Fruit fly (Drosophila melanogaster): ENCODE results near the gene CG13926.
A peak's percentile ranks its signal among the peaks of the same experiment; 100 is the strongest.

The CG13926 gene

DNA sequence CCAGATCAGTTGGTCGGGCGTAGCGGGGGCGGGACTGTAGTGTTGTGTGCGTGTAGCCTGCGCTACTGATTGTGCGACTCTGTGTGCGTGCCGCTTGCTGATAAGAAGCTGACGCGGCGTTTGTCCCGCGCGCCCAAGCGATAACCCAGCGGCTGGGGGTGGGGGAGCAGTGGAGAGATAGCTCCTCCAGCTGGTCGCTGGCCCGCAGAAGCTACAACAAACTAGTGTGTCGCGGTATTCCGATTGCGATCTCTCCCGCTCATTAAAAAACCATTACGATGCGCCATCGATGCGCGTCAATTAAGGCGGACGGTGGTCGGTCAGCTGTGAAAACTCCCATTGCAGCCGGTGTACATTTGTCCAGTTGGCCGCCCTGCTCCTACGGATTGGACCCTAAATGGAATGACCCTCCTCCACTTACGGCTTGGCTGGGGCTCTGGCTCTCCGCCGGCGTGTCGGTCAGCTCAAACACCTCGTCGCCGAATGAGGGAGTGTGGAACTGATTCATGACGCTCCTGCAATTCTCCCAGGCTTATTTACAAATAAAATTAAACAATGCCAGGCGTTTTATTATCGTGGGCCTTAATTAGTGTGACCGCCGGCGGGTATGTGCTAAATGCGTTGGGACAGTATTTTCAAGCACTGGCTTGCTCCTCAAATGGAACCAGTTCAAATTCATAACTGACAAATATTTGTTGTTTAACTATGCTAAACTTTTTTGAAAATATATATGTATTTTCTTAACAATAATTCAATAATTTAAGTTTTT lies 15.7 kb downstream of the CG13926 start, which contains the start of gene CG12104 (continued):
- TF ChIP-seq CG9609 (GFP tag; optimal IDR thresholded peaks at IDR 0.05) (no peak), Lhr (GFP tag; optimal IDR thresholded peaks at IDR 0.05) (peak; percentile 43), CG18599 (GFP tag; optimal IDR thresholded peaks at IDR 0.05) (no peak), Hr78 (GFP tag; optimal IDR thresholded peaks at IDR 0.05) (no peak), CG7839 (tag; optimal IDR thresholded peaks at IDR 0.05) (no peak), NC2α (GFP tag; optimal IDR thresholded peaks at IDR 0.05) (no peak), Drgx (GFP tag; IDR thresholded peaks at IDR 0.05) (no peak), CG1233 (GFP tag; optimal IDR thresholded peaks at IDR 0.05) (peak; percentile 38), CG10366 (GFP tag; IDR thresholded peaks at IDR 0.05) (no peak), Six4 (GFP tag; optimal IDR thresholded peaks at IDR 0.05) (no peak), Hand (GFP tag; optimal IDR thresholded peaks at IDR 0.05) (no peak), E2f2 (GFP tag; IDR thresholded peaks at IDR 0.05) (peak; percentile 35; the same call in 1 of the 2 replicates), pzg (GFP tag; optimal IDR thresholded peaks at IDR 0.05) (peak; percentile 58), tio (GFP tag; optimal IDR thresholded peaks at IDR 0.05) (no peak), CG6683 (GFP tag; optimal IDR thresholded peaks at IDR 0.05) (no peak), bcd (GFP tag; optimal IDR thresholded peaks at IDR 0.05) (no peak), Aef1 (GFP tag; IDR thresholded peaks at IDR 0.05) (no peak), Spps (tag; optimal IDR thresholded peaks at IDR 0.05) (no peak), ro (GFP tag; IDR thresholded peaks at IDR 0.05) (no peak), CG15269 (tag; optimal IDR thresholded peaks at IDR 0.05) (no peak), CG34224 (GFP tag; IDR thresholded peaks at IDR 0.05; ENCODE audit: partially characterized antibody) (no peak; the same call in 2 of the 3 replicates), CG3847 (GFP tag; IDR thresholded peaks at IDR 0.05) (no peak), CG8281 (tag; optimal IDR thresholded peaks at IDR 0.05) (no peak), CG8478 (optimal IDR thresholded peaks at IDR 0.05) (no peak), CG8359 (GFP tag; optimal IDR thresholded peaks at IDR 0.05; ENCODE audit: borderline replicate concordance) (no peak), rib (GFP tag; IDR thresholded peaks at IDR 0.05) (peak; percentile 54; the same call in 1 of the 2 replicates), HLH4C (GFP tag; IDR thresholded peaks at IDR 0.05; ENCODE audit: partially characterized antibody) (no peak), CG18619 (GFP tag; optimal IDR thresholded peaks at IDR 0.05) (no peak), stc (GFP tag; IDR thresholded peaks at IDR 0.05) (no peak), run (tag; optimal IDR thresholded peaks at IDR 0.05) (peak; percentile 18), CG8388 (GFP tag; optimal IDR thresholded peaks at IDR 0.05) (peak; percentile 30), CG11695 (GFP tag; IDR thresholded peaks at IDR 0.05) (no peak), lbe (GFP tag; optimal IDR thresholded peaks at IDR 0.05) (no peak), CG4617 (GFP tag; optimal IDR thresholded peaks at IDR 0.05; ENCODE audit: borderline replicate concordance) (peak; percentile 68), Hmx (GFP tag; optimal IDR thresholded peaks at IDR 0.05) (no peak), lmd (GFP tag; IDR thresholded peaks at IDR 0.05) (no peak), CG6175 (GFP tag; IDR thresholded peaks at IDR 0.05) (no peak), CG10543 (GFP tag; optimal IDR thresholded peaks at IDR 0.05) (peak; percentile 95), CG42726 (GFP tag; IDR thresholded peaks at IDR 0.05; ENCODE audit: partially characterized antibody) (no peak), zfh2 (GFP tag; optimal IDR thresholded peaks at IDR 0.05) (no peak), HLH3B (GFP tag; IDR thresholded peaks at IDR 0.05) (no peak), Eip74EF (GFP tag; optimal IDR thresholded peaks at IDR 0.05) (no peak), fru (optimal IDR thresholded peaks at IDR 0.05) (no peak), CG7928 (GFP tag; optimal IDR thresholded peaks at IDR 0.05) (no peak), Ada2b (GFP tag; IDR thresholded peaks at IDR 0.05) (no peak), CHES-1-like (GFP tag; optimal IDR thresholded peaks at IDR 0.05) (no peak), CG13123 (GFP tag; optimal IDR thresholded peaks at IDR 0.05) (no peak), gce (GFP tag; IDR thresholded peaks at IDR 0.05) (no peak), CG12744 (GFP tag; optimal IDR thresholded peaks at IDR 0.05) (no peak), sens (GFP tag) (peak; percentile 67)
